Fruit fly (Drosophila melanogaster): Measurements from ENCODE around the gene CG17129.

The CG17129 gene

dm6 chr3L:725527-726191 is 45.5 kb upstream of the CG17129 start (continued):
- TF ChIP-seq PHDP (tag; optimal IDR thresholded peaks at IDR 0.05) (peak; percentile 51), D19B (GFP tag; optimal IDR thresholded peaks at IDR 0.05) (no peak), CG1603 (tag; optimal IDR thresholded peaks at IDR 0.05) (peak; percentile 95), Side (GFP tag; optimal IDR thresholded peaks at IDR 0.05) (peak; percentile 69), Abd-B (GFP tag; optimal IDR thresholded peaks at IDR 0.05) (peak; percentile 66), Ssrp (tag; optimal IDR thresholded peaks at IDR 0.05) (peak; percentile 76), twi (tag; optimal IDR thresholded peaks at IDR 0.05) (no peak), CG2712 (tag; optimal IDR thresholded peaks at IDR 0.05) (peak; percentile 95), CG6854 (GFP tag; optimal IDR thresholded peaks at IDR 0.05) (no peak), emc (GFP tag; optimal IDR thresholded peaks at IDR 0.05) (no peak), CG15601 (tag; optimal IDR thresholded peaks at IDR 0.05) (peak; percentile 69), tna (GFP tag; IDR thresholded peaks at IDR 0.05; ENCODE audit: partially characterized antibody) (no peak), Pdp1 (GFP tag; optimal IDR thresholded peaks at IDR 0.05) (peak; percentile 78 to 82), D (optimal IDR thresholded peaks at IDR 0.05) (no peak), D (GFP tag; optimal IDR thresholded peaks at IDR 0.05) (peak; percentile 86), repo (GFP tag; optimal IDR thresholded peaks at IDR 0.05) (peak; percentile 77), dpn (GFP tag; optimal IDR thresholded peaks at IDR 0.05) (peak; percentile 68 to 76), usp (GFP tag; optimal IDR thresholded peaks at IDR 0.05) (no peak), cato (GFP tag; optimal IDR thresholded peaks at IDR 0.05; ENCODE audit: borderline replicate concordance) (peak; percentile 71), CG18599 (GFP tag; optimal IDR thresholded peaks at IDR 0.05) (no peak), vfl (GFP tag; optimal IDR thresholded peaks at IDR 0.05) (no peak), CG10267 (tag; optimal IDR thresholded peaks at IDR 0.05) (peak; percentile 87), cg (GFP tag; optimal IDR thresholded peaks at IDR 0.05) (no peak), insv (GFP tag; optimal IDR thresholded peaks at IDR 0.05) (no peak), CG6175 (GFP tag; IDR thresholded peaks at IDR 0.05) (no peak), CG4617 (GFP tag; optimal IDR thresholded peaks at IDR 0.05; ENCODE audit: borderline replicate concordance) (peak; percentile 50), Fer2 (tag; optimal IDR thresholded peaks at IDR 0.05) (no peak), E2f2 (GFP tag; IDR thresholded peaks at IDR 0.05) (no peak), CG7786 (GFP tag; optimal IDR thresholded peaks at IDR 0.05) (peak; percentile 74), CG13894 (tag; optimal IDR thresholded peaks at IDR 0.05) (no peak), CG32772 (GFP tag; IDR thresholded peaks at IDR 0.05) (peak; percentile 85), ro (GFP tag; IDR thresholded peaks at IDR 0.05) (peak; percentile 40; the same call in 1 of the 2 replicates), CG7357 (GFP tag; IDR thresholded peaks at IDR 0.05) (peak; percentile 65; the same call in 1 of the 3 replicates), gsb-n (tag; optimal IDR thresholded peaks at IDR 0.05) (peak; percentile 88), YL-1 (GFP tag; optimal IDR thresholded peaks at IDR 0.05) (no peak), CG10366 (GFP tag; IDR thresholded peaks at IDR 0.05) (peak; percentile 63), gcm2 (GFP tag; optimal IDR thresholded peaks at IDR 0.05) (peak; percentile 20), eyg (GFP tag; optimal IDR thresholded peaks at IDR 0.05) (peak; percentile 26), CG10959 (GFP tag; IDR thresholded peaks at IDR 0.05) (peak; percentile 98), CG10462 (GFP tag; optimal IDR thresholded peaks at IDR 0.05) (peak; percentile 75), seq (GFP tag; IDR thresholded peaks at IDR 0.05) (no peak), az2 (GFP tag; optimal IDR thresholded peaks at IDR 0.05) (peak; percentile 86), zen (tag; optimal IDR thresholded peaks at IDR 0.05) (peak; percentile 87), ind (GFP tag; optimal IDR thresholded peaks at IDR 0.05) (peak; percentile 31), sima (GFP tag; optimal IDR thresholded peaks at IDR 0.05) (peak; percentile 26), phol (tag; optimal IDR thresholded peaks at IDR 0.05) (peak; percentile 88), Sox100B (GFP tag; optimal IDR thresholded peaks at IDR 0.05) (peak; percentile 33), Dref (GFP tag; IDR thresholded peaks at IDR 0.05) (no peak), ash1 (GFP tag; optimal IDR thresholded peaks at IDR 0.05) (no peak), row (GFP tag; IDR thresholded peaks at IDR 0.05) (peak; percentile 84)
